Worm (Caenorhabditis elegans): Measurements from ENCODE around the gene rbm-42.

The rbm-42 gene

ce11 chrIII:5149478-5149877, 3.6 kb downstream of the rbm-42 start, which contains the start of gene Y54H5A.2:
Gene Y54H5A.2 (minus strand): TSS chrIII:5149578.
- TF ChIP-seq nhr-237 (tag; optimal IDR thresholded peaks at IDR 0.05) (no peak), lsy-2 (tag; optimal IDR thresholded peaks at IDR 0.05) (no peak), blmp-1 (tag; optimal IDR thresholded peaks at IDR 0.05) (no peak), nhr-76 (tag; optimal IDR thresholded peaks at IDR 0.05) (no peak), sem-2 (GFP tag; optimal IDR thresholded peaks at IDR 0.05) (no peak), ham-2 (GFP tag; optimal IDR thresholded peaks at IDR 0.05) (no peak), hlh-1 (tag; optimal IDR thresholded peaks at IDR 0.05) (no peak), pha-4 (tag; optimal IDR thresholded peaks at IDR 0.05) (no peak), bed-3 (GFP tag; optimal IDR thresholded peaks at IDR 0.05) (no peak), M03D4.4 (tag; optimal IDR thresholded peaks at IDR 0.05) (no peak), tbx-8 (GFP tag; optimal IDR thresholded peaks at IDR 0.05) (no peak), unc-120 (tag; optimal IDR thresholded peaks at IDR 0.05; ENCODE audit: poor library complexity, severe bottlenecking) (no peak), mls-2 (tag; optimal IDR thresholded peaks at IDR 0.05) (no peak), elt-1 (tag; optimal IDR thresholded peaks at IDR 0.05; ENCODE audit: borderline replicate concordance, insufficient read depth) (no peak), sptf-1 (tag; optimal IDR thresholded peaks at IDR 0.05) (no peak), snpc-4 (tag; optimal IDR thresholded peaks at IDR 0.05) (no peak)

ce11 chrIII:5147445-5147844, 5.6 kb downstream of the rbm-42 start:
- TF ChIP-seq zip-8 (tag; optimal IDR thresholded peaks at IDR 0.05) (no peak), pha-4 (tag; optimal IDR thresholded peaks at IDR 0.05) (no peak), unc-120 (tag; optimal IDR thresholded peaks at IDR 0.05; ENCODE audit: poor library complexity, severe bottlenecking) (no peak), blmp-1 (tag; optimal IDR thresholded peaks at IDR 0.05) (no peak), flh-1 (GFP tag; optimal IDR thresholded peaks at IDR 0.05) (no peak), cnd-1 (tag; optimal IDR thresholded peaks at IDR 0.05) (no peak), lsy-2 (tag; optimal IDR thresholded peaks at IDR 0.05) (no peak), ces-1 (GFP tag; optimal IDR thresholded peaks at IDR 0.05) (no peak), mls-2 (tag; optimal IDR thresholded peaks at IDR 0.05) (no peak)

ce11 chrIII:5146749-5147148, 6.3 kb downstream of the rbm-42 start:
- TF ChIP-seq nhr-237 (tag; optimal IDR thresholded peaks at IDR 0.05) (no peak), sem-2 (GFP tag; optimal IDR thresholded peaks at IDR 0.05) (no peak), nhr-2 (tag; optimal IDR thresholded peaks at IDR 0.05) (no peak), ceh-43 (GFP tag; optimal IDR thresholded peaks at IDR 0.05) (no peak), cnd-1 (tag; optimal IDR thresholded peaks at IDR 0.05) (no peak), ztf-11 (tag; optimal IDR thresholded peaks at IDR 0.05) (no peak), ceh-39 (tag; optimal IDR thresholded peaks at IDR 0.05) (no peak), nhr-12 (tag; optimal IDR thresholded peaks at IDR 0.05) (no peak), drap-1 (GFP tag; optimal IDR thresholded peaks at IDR 0.05) (no peak), lin-32 (GFP tag; optimal IDR thresholded peaks at IDR 0.05) (no peak), unc-62 (GFP tag; optimal IDR thresholded peaks at IDR 0.05) (no peak), snpc-4 (tag; optimal IDR thresholded peaks at IDR 0.05) (no peak), hlh-1 (tag; optimal IDR thresholded peaks at IDR 0.05) (no peak), nhr-76 (tag; optimal IDR thresholded peaks at IDR 0.05) (no peak), lin-13 (tag; optimal IDR thresholded peaks at IDR 0.05) (no peak), elt-1 (tag; optimal IDR thresholded peaks at IDR 0.05; ENCODE audit: borderline replicate concordance, insufficient read depth) (no peak)

ce11 chrIII:5145874-5146273, 7.2 kb downstream of the rbm-42 start:
- TF ChIP-seq lin-13 (tag; optimal IDR thresholded peaks at IDR 0.05) (no peak), nhr-76 (tag; optimal IDR thresholded peaks at IDR 0.05) (no peak), sem-2 (GFP tag; optimal IDR thresholded peaks at IDR 0.05) (no peak), unc-120 (tag; optimal IDR thresholded peaks at IDR 0.05; ENCODE audit: poor library complexity, severe bottlenecking) (no peak), unc-39 (tag; optimal IDR thresholded peaks at IDR 0.05) (no peak), lin-32 (GFP tag; optimal IDR thresholded peaks at IDR 0.05) (no peak), mls-2 (tag; optimal IDR thresholded peaks at IDR 0.05) (no peak), tbx-8 (GFP tag; optimal IDR thresholded peaks at IDR 0.05) (no peak), pha-4 (tag; optimal IDR thresholded peaks at IDR 0.05) (no peak), unc-62 (GFP tag; optimal IDR thresholded peaks at IDR 0.05) (no peak), blmp-1 (tag; optimal IDR thresholded peaks at IDR 0.05) (no peak), nhr-2 (tag; optimal IDR thresholded peaks at IDR 0.05) (no peak), cnd-1 (tag; optimal IDR thresholded peaks at IDR 0.05) (no peak), nhr-237 (tag; optimal IDR thresholded peaks at IDR 0.05) (no peak), M03D4.4 (tag; optimal IDR thresholded peaks at IDR 0.05) (no peak)

- no peak for TF ChIP-seq snpc-4 (tag; optimal IDR thresholded peaks at IDR 0.05)
- no peak for TF ChIP-seq ceh-43 (GFP tag; optimal IDR thresholded peaks at IDR 0.05)
- no peak for TF ChIP-seq ces-1 (GFP tag; optimal IDR thresholded peaks at IDR 0.05)
- no peak for TF ChIP-seq flh-1 (GFP tag; optimal IDR thresholded peaks at IDR 0.05)
- TF ChIP-seq mep-1 (tag; optimal IDR thresholded peaks at IDR 0.05) = no peak
- no peak for TF ChIP-seq unc-39 (tag; optimal IDR thresholded peaks at IDR 0.05)
- TF ChIP-seq blmp-1 (tag; optimal IDR thresholded peaks at IDR 0.05) = no peak
- no peak for TF ChIP-seq elt-3 (tag; optimal IDR thresholded peaks at IDR 0.05)
- no peak for TF ChIP-seq bed-3 (GFP tag; optimal IDR thresholded peaks at IDR 0.05)
- no peak for TF ChIP-seq lin-32 (GFP tag; optimal IDR thresholded peaks at IDR 0.05)
- TF ChIP-seq unc-120 (tag; optimal IDR thresholded peaks at IDR 0.05; ENCODE audit: poor library complexity, severe bottlenecking) = no peak
- no peak for TF ChIP-seq pha-4 (tag; optimal IDR thresholded peaks at IDR 0.05)
- TF ChIP-seq sptf-1 (tag; optimal IDR thresholded peaks at IDR 0.05) = no peak
- no peak for TF ChIP-seq lin-13 (tag; optimal IDR thresholded peaks at IDR 0.05)
- no peak for TF ChIP-seq mls-2 (tag; optimal IDR thresholded peaks at IDR 0.05)
- no peak for TF ChIP-seq ceh-83 (GFP tag; optimal IDR thresholded peaks at IDR 0.05)
- no peak for TF ChIP-seq nhr-2 (tag; optimal IDR thresholded peaks at IDR 0.05)
- no peak for TF ChIP-seq nhr-28 (tag; optimal IDR thresholded peaks at IDR 0.05)
Measured at ce11 chrIII:5144169-5144568, 8.9 kb downstream of the rbm-42 start.

Measured in whole organism, mixed stage, embryonic.